Worm (Caenorhabditis elegans) whole organism, late embryonic: Measurements from ENCODE around the gene F35E8.10.

ENCODE experiments used
- F13H6.1 ChIP-seq: sonication (generic microtip); optimal IDR thresholded peaks from 2 replicates; lab custom pipeline; 2016; ENCODE audit warnings: missing genetic modification characterization, missing compliant biosample characterization
- K02D7.2 ChIP-seq: sonication (generic microtip); optimal IDR thresholded peaks from 2 replicates; lab custom pipeline; 2017; ENCODE audit warnings: mild to moderate bottlenecking, missing genetic modification characterization, missing compliant biosample characterization
- Y22D7AL.16 ChIP-seq: sonication (generic microtip); optimal IDR thresholded peaks from 2 replicates; lab custom pipeline; 2016; ENCODE audit warnings: missing genetic modification characterization, missing compliant biosample characterization
- ahr-1 ChIP-seq: sonication (generic microtip); optimal IDR thresholded peaks from 2 replicates; lab custom pipeline; 2016; ENCODE audit warnings: missing genetic modification characterization, missing compliant biosample characterization
- ama-1 ChIP-seq: fragments of 150-350 bp; optimal IDR thresholded peaks from 2 replicates; lab custom pipeline; 2014
- ceh-14 ChIP-seq: sonication (generic microtip); optimal IDR thresholded peaks from 2 replicates; lab custom pipeline; 2016; ENCODE audit warnings: missing genotype, missing genetic modification characterization, missing compliant biosample characterization
- ceh-18 ChIP-seq: sonication (generic microtip); optimal IDR thresholded peaks from 2 replicates; lab custom pipeline; 2016; ENCODE audit warnings: missing genetic modification characterization, missing compliant biosample characterization
- ceh-19 ChIP-seq: fragments of 200-800 bp; sonication (Bioruptor generic); optimal IDR thresholded peaks from 2 replicates; lab custom pipeline; 2018; ENCODE audit warnings: mild to moderate bottlenecking, missing genetic modification characterization, missing compliant biosample characterization
- ceh-2 ChIP-seq: sonication (generic microtip); optimal IDR thresholded peaks from 2 replicates; lab custom pipeline; 2016; ENCODE audit warnings: missing genotype, missing genetic modification characterization, missing compliant biosample characterization
- ceh-24 ChIP-seq: sonication (generic microtip); optimal IDR thresholded peaks from 2 replicates; lab custom pipeline; 2016; ENCODE audit warnings: mild to moderate bottlenecking, missing genetic modification characterization, missing compliant biosample characterization
- ceh-45 ChIP-seq: fragments of 200-800 bp; sonication (Bioruptor generic); IDR thresholded peaks from 2 replicates; pipeline ENCODE4 v1.3.6; 2022; ENCODE audit warnings: missing genetic modification reagents, missing genetic modification characterization, missing compliant biosample characterization
- che-1 ChIP-seq: sonication (generic microtip); optimal IDR thresholded peaks from 2 replicates; lab custom pipeline; 2016; ENCODE audit warnings: mild to moderate bottlenecking, missing genetic modification characterization, missing compliant biosample characterization
- dve-1 ChIP-seq: sonication (generic microtip); optimal IDR thresholded peaks from 2 replicates; lab custom pipeline; 2017; ENCODE audit warnings: antibody characterized with exemption, mild to moderate bottlenecking, missing genetic modification characterization, missing compliant biosample characterization
- elt-2 ChIP-seq: sonication (generic microtip); optimal IDR thresholded peaks from 2 replicates; lab custom pipeline; 2016; ENCODE audit warnings: missing genetic modification reagents, missing genetic modification characterization, missing compliant biosample characterization
- ets-4 ChIP-seq: sonication (generic microtip); optimal IDR thresholded peaks from 2 replicates; lab custom pipeline; 2016; ENCODE audit warnings: missing genetic modification characterization, missing compliant biosample characterization
- eyg-1 ChIP-seq: sonication (generic microtip); optimal IDR thresholded peaks from 2 replicates; lab custom pipeline; 2016; ENCODE audit warnings: missing genotype, missing genetic modification characterization, missing compliant biosample characterization
- fax-1 ChIP-seq: sonication (generic microtip); optimal IDR thresholded peaks from 2 replicates; lab custom pipeline; 2016; ENCODE audit warnings: missing genotype, missing genetic modification characterization, missing compliant biosample characterization
- fkh-10 ChIP-seq: fragments of 150-350 bp; optimal IDR thresholded peaks from 2 replicates; lab custom pipeline; 2014; ENCODE audit warnings: missing biosample characterization, missing genetic modification reagents, missing genetic modification characterization
- gmeb-2 ChIP-seq: sonication (generic microtip); optimal IDR thresholded peaks from 2 replicates; lab custom pipeline; 2016; ENCODE audit warnings: missing genetic modification characterization, inconsistent platforms, missing compliant biosample characterization
- hlh-13 ChIP-seq: fragments of 200-800 bp; sonication (Bioruptor generic); optimal IDR thresholded peaks from 2 replicates; lab custom pipeline; 2018; ENCODE audit warnings: mild to moderate bottlenecking, missing genetic modification characterization, missing compliant biosample characterization
- lim-6 ChIP-seq: sonication (generic microtip); optimal IDR thresholded peaks from 2 replicates; lab custom pipeline; 2016; ENCODE audit warnings: missing genetic modification characterization, missing compliant biosample characterization
- lin-11 ChIP-seq: fragments of 200-800 bp; sonication (Bioruptor generic); optimal IDR thresholded peaks from 2 replicates; lab custom pipeline; 2018; ENCODE audit warnings: mild to moderate bottlenecking, missing genetic modification characterization, missing compliant biosample characterization
- nhr-232 ChIP-seq: sonication (generic microtip); optimal IDR thresholded peaks from 2 replicates; lab custom pipeline; 2016; ENCODE audit warnings: missing genetic modification characterization, missing compliant biosample characterization
- npax-4 ChIP-seq: sonication (generic microtip); optimal IDR thresholded peaks from 2 replicates; lab custom pipeline; 2016; ENCODE audit warnings: missing genetic modification characterization, missing compliant biosample characterization
- pha-2 ChIP-seq: sonication (generic microtip); optimal IDR thresholded peaks from 2 replicates; lab custom pipeline; 2017; ENCODE audit warnings: mild to moderate bottlenecking, missing genetic modification characterization, missing compliant biosample characterization
- pha-4 ChIP-seq: fragments of 150-350 bp; optimal IDR thresholded peaks from 2 replicates; lab custom pipeline; 2018; ENCODE audit warnings: missing biosample characterization, missing genetic modification reagents, missing genetic modification characterization
- pqm-1 ChIP-seq: sonication (generic microtip); optimal IDR thresholded peaks from 2 replicates; lab custom pipeline; 2016; ENCODE audit warnings: missing genetic modification characterization, missing compliant biosample characterization
- pros-1 ChIP-seq: fragments of 150-350 bp; optimal IDR thresholded peaks from 2 replicates; lab custom pipeline; 2014; ENCODE audit warnings: missing biosample characterization, missing genetic modification reagents, missing genetic modification characterization
- ref-2 ChIP-seq: sonication (generic microtip); optimal IDR thresholded peaks from 2 replicates; lab custom pipeline; 2016; ENCODE audit warnings: missing genetic modification characterization, missing compliant biosample characterization
- rnt-1 ChIP-seq: sonication (generic microtip); optimal IDR thresholded peaks from 2 replicates; lab custom pipeline; 2016; ENCODE audit warnings: missing genetic modification characterization, missing compliant biosample characterization
- sdc-2 ChIP-seq: sonication (generic microtip); optimal IDR thresholded peaks from 2 replicates; lab custom pipeline; 2016; ENCODE audit warnings: missing genotype, missing genetic modification characterization, missing compliant biosample characterization
- syd-9 ChIP-seq: sonication (generic microtip); optimal IDR thresholded peaks from 2 replicates; lab custom pipeline; 2016; ENCODE audit warnings: mild to moderate bottlenecking, missing genetic modification characterization, moderate library complexity, missing compliant biosample characterization
- ttx-3 ChIP-seq: sonication (generic microtip); optimal IDR thresholded peaks from 2 replicates; lab custom pipeline; 2016; ENCODE audit warnings: missing genetic modification reagents, missing genetic modification characterization, missing compliant biosample characterization
- unc-3 ChIP-seq, 2 experiments: fragments of 200-800 bp in 1 of 2; sonication (Bioruptor generic) in 1 of 2; sonication (generic microtip) in 1 of 2; conservative IDR thresholded peaks in 1 of 2; optimal IDR thresholded peaks in 1 of 2; 2 replicates each; pipeline versions ENCODE4 v1.3.6 to Lab custom; 2016 to 2022; ENCODE audit warnings: missing compliant biosample characterization in 2 of 2, missing genetic modification characterization in 2 of 2, missing genetic modification reagents in 1 of 2
- unc-42 ChIP-seq: sonication (generic microtip); optimal IDR thresholded peaks from 2 replicates; lab custom pipeline; 2016; ENCODE audit warnings: missing genotype, missing genetic modification characterization, missing compliant biosample characterization
- zip-5 ChIP-seq: sonication (generic microtip); optimal IDR thresholded peaks from 2 replicates; lab custom pipeline; 2016; ENCODE audit warnings: missing genetic modification characterization, missing compliant biosample characterization

F35E8.10 gene

ce11 chrV:15920273-15920672, at the start of gene F35E8.10:
F35E8.10 (minus strand) TSS chrV:15920373.
- TF ChIP-seq ama-1 (lab: Kevin White, UChicago) (no peak), eyg-1 (tag; lab: Kevin White, UChicago) (no peak), lin-11 (tag; lab: Kevin White, UChicago) (no peak), rnt-1 (tag; lab: Kevin White, UChicago) (no peak), ttx-3 (tag; lab: Kevin White, UChicago) (no peak), fkh-10 (GFP tag; lab: Kevin White, UChicago) (no peak)

ce11 chrV:15969653-15970052, 49.5 kb upstream of the F35E8.10 start, which contains the start of gene F36G9.7:
F36G9.7 (minus strand) TSS chrV:15969753.
- no peak for TF ChIP-seq npax-4 (tag; lab: Kevin White, UChicago)
- TF ChIP-seq pha-2 (tag; lab: Kevin White, UChicago) = no peak
- TF ChIP-seq Y22D7AL.16 (tag; lab: Kevin White, UChicago) = no peak
- no peak for TF ChIP-seq ceh-24 (tag; lab: Kevin White, UChicago)
- TF ChIP-seq che-1 (tag; lab: Kevin White, UChicago) = no peak
- no peak for TF ChIP-seq ceh-45
- no peak for TF ChIP-seq fkh-10 (GFP tag; lab: Kevin White, UChicago)
- TF ChIP-seq F13H6.1 (tag; lab: Kevin White, UChicago) = no peak
- no peak for TF ChIP-seq ets-4 (tag; lab: Kevin White, UChicago)
- TF ChIP-seq dve-1 = no peak
- TF ChIP-seq elt-2 (tag; lab: Kevin White, UChicago) = no peak
- TF ChIP-seq pha-4 (tag; lab: Kevin White, UChicago) = no peak
- TF ChIP-seq ahr-1 (tag; lab: Kevin White, UChicago) = no peak
- no peak for TF ChIP-seq fax-1 (tag; lab: Kevin White, UChicago)
- TF ChIP-seq nhr-232 = no peak
- no peak for TF ChIP-seq ref-2
- no peak for TF ChIP-seq ama-1 (lab: Kevin White, UChicago)
- no peak for TF ChIP-seq sdc-2 (tag; lab: Kevin White, UChicago)
- no peak for TF ChIP-seq ceh-14

ce11 chrV:15967542-15967941, 47.4 kb upstream of the F35E8.10 start, which contains the start of gene sri-1:
sri-1 (minus strand) TSS chrV:15967642.
- TF ChIP-seq pqm-1 (no peak), K02D7.2 (tag; lab: Kevin White, UChicago) (no peak), gmeb-2 (tag; lab: Kevin White, UChicago) (no peak), ceh-18 (tag; lab: Kevin White, UChicago) (no peak), ama-1 (lab: Kevin White, UChicago) (no peak)

- TF ChIP-seq syd-9 (tag; lab: Kevin White, UChicago) (no peak), hlh-13 (GFP tag; lab: Kevin White, UChicago) (no peak), ceh-19 (GFP tag; lab: Kevin White, UChicago) (no peak)
These were observed 44.9 kb upstream of the F35E8.10 start, which contains the start of gene sri-2 for ce11 chrV:15965114-15965513. sri-2 (minus strand) TSS chrV:15965214.

- TF ChIP-seq sdc-2 (tag; lab: Kevin White, UChicago) = no peak
These were observed 39.3 kb upstream of the F35E8.10 start for ce11 chrV:15959456-15959855.

- no peak for TF ChIP-seq pros-1 (tag; lab: Kevin White, UChicago)
- TF ChIP-seq unc-42 (tag; lab: Kevin White, UChicago) = no peak
- no peak for TF ChIP-seq F13H6.1 (tag; lab: Kevin White, UChicago)
- TF ChIP-seq ceh-2 (tag; lab: Kevin White, UChicago) = no peak
- no peak for TF ChIP-seq lim-6 (tag; lab: Kevin White, UChicago)
- no peak for TF ChIP-seq zip-5 (tag; lab: Kevin White, UChicago)
- TF ChIP-seq ceh-14 = no peak
- no peak for TF ChIP-seq unc-3 (GFP tag; conservative IDR thresholded peaks at IDR 0.05; lab: Robert Waterston, UW)
- no peak for TF ChIP-seq unc-3 (tag; optimal IDR thresholded peaks at IDR 0.05; lab: Kevin White, UChicago)
These were observed 36.9 kb upstream of the F35E8.10 start, which contains the start of gene F36G9.3 for ce11 chrV:15957098-15957497. F36G9.3 (plus strand) TSS chrV:15957398.
